Fruit fly (Drosophila melanogaster) whole organism, embryonic: ENCODE data around the gene CG10761.

Experiments used
- ATbp ChIP-seq: fragments of 200-800 bp; sonication (Bioruptor generic); optimal IDR thresholded peaks from 2 replicates; lab custom pipeline; 2017; ENCODE audit warnings: missing biosample characterization, mild to moderate bottlenecking, missing genetic modification characterization, missing genetic modification reagents
- Asciz ChIP-seq: fragments of 200-800 bp; sonication (Bioruptor generic); optimal IDR thresholded peaks from 2 replicates; lab custom pipeline; 2017; ENCODE audit warnings: missing biosample characterization, mild to moderate bottlenecking, missing genetic modification characterization, missing genetic modification reagents
- Awh ChIP-seq: fragments of 200-800 bp; sonication (Bioruptor generic); IDR thresholded peaks from 2 replicates; pipeline ENCODE4, ENCODE4 v1.3.6; 2022; ENCODE audit warnings: missing biosample characterization, missing genetic modification characterization
- Bteb2 ChIP-seq: fragments of 200-800 bp; sonication (Bioruptor generic); optimal IDR thresholded peaks from 2 replicates; lab custom pipeline; 2016; ENCODE audit warnings: missing biosample characterization, missing genetic modification characterization
- CG11093 ChIP-seq: fragments of 200-800 bp; sonication (Bioruptor generic); IDR thresholded peaks from 3 replicates; pipeline ENCODE4 v1.3.6; 2022; ENCODE audit warnings: missing biosample characterization, missing genetic modification characterization
- CG14860 ChIP-seq: fragments of 200-800 bp; sonication (Bioruptor generic); IDR thresholded peaks from 3 replicates; pipeline ENCODE4 v1.3.6; 2022; ENCODE audit warnings: missing biosample characterization, missing genetic modification characterization; ENCODE audit not compliant: partially characterized antibody
- CG17359 ChIP-seq: fragments of 200-800 bp; sonication (Bioruptor generic); optimal IDR thresholded peaks from 3 replicates; lab custom pipeline; 2018; ENCODE audit warnings: missing biosample characterization, mild to moderate bottlenecking, missing genetic modification characterization, moderate library complexity
- CG17361 ChIP-seq: fragments of 200-800 bp; sonication (Bioruptor generic); IDR thresholded peaks from 3 replicates; pipeline ENCODE4 v1.3.6; 2022; ENCODE audit warnings: missing biosample characterization, missing genetic modification characterization
- CG2678 ChIP-seq: fragments of 200-800 bp; sonication (Bioruptor generic); optimal IDR thresholded peaks from 3 replicates; lab custom pipeline; 2019; ENCODE audit warnings: missing biosample characterization, mild to moderate bottlenecking, missing genetic modification characterization, moderate library complexity
- CG31365 ChIP-seq: fragments of 200-800 bp; sonication (Bioruptor generic); optimal IDR thresholded peaks from 2 replicates; lab custom pipeline; 2018; ENCODE audit warnings: missing biosample characterization, mild to moderate bottlenecking, missing genetic modification characterization
- CG33557 ChIP-seq: fragments of 200-800 bp; sonication (Bioruptor generic); optimal IDR thresholded peaks from 2 replicates; lab custom pipeline; 2019; ENCODE audit warnings: missing biosample characterization, mild to moderate bottlenecking, missing genetic modification characterization, moderate library complexity
- CG5180 ChIP-seq: fragments of 200-800 bp; sonication (Bioruptor generic); optimal IDR thresholded peaks from 3 replicates; lab custom pipeline; 2017; ENCODE audit warnings: missing biosample characterization, missing genetic modification characterization, mild to moderate bottlenecking, moderate library complexity, missing genetic modification reagents
- CG6683 ChIP-seq: fragments of 200-800 bp; sonication (Bioruptor generic); optimal IDR thresholded peaks from 2 replicates; lab custom pipeline; 2017; ENCODE audit warnings: missing biosample characterization, mild to moderate bottlenecking, missing genetic modification characterization, missing genetic modification reagents
- CG7745 ChIP-seq: fragments of 200-800 bp; sonication (Bioruptor generic); optimal IDR thresholded peaks from 2 replicates; lab custom pipeline; 2018; ENCODE audit warnings: missing biosample characterization, mild to moderate bottlenecking, missing genetic modification characterization, moderate library complexity
- CG9609 ChIP-seq: fragments of 200-800 bp; sonication (Bioruptor generic); optimal IDR thresholded peaks from 3 replicates; lab custom pipeline; 2016; ENCODE audit warnings: missing biosample characterization, missing genetic modification characterization
- CG9817 ChIP-seq: fragments of 200-800 bp; sonication (Bioruptor generic); optimal IDR thresholded peaks from 2 replicates; lab custom pipeline; 2018; ENCODE audit warnings: missing biosample characterization, mild to moderate bottlenecking, missing genetic modification characterization, moderate library complexity
- Doc2 ChIP-seq: fragments of 200-800 bp; sonication (Bioruptor generic); IDR thresholded peaks from 2 replicates; pipeline ENCODE4 v1.3.6; 2022; ENCODE audit warnings: missing biosample characterization, missing genetic modification characterization
- Fer2 ChIP-seq: fragments of 200-800 bp; sonication (Bioruptor generic); optimal IDR thresholded peaks from 2 replicates; lab custom pipeline; 2018; ENCODE audit warnings: missing biosample characterization, mild to moderate bottlenecking, missing genetic modification characterization, moderate library complexity
- Gsc ChIP-seq: fragments of 200-800 bp; sonication (Bioruptor generic); IDR thresholded peaks from 2 replicates; pipeline ENCODE4 v1.3.6; 2022; ENCODE audit warnings: missing biosample characterization, missing genetic modification characterization
- Med ChIP-seq: fragments of 200-800 bp; sonication (Bioruptor generic); peaks from one replicate; lab custom pipeline; 2016; ENCODE audit warnings: missing biosample characterization, missing genetic modification characterization, mild to moderate bottlenecking, inconsistent platforms, moderate library complexity
- Nf-YC ChIP-seq: fragments of 200-800 bp; optimal IDR thresholded peaks from 3 replicates; lab custom pipeline; 2019; ENCODE audit warnings: missing biosample characterization, mild to moderate bottlenecking, missing genetic modification characterization, moderate library complexity
- Oaz ChIP-seq: fragments of 200-800 bp; sonication (Bioruptor generic); IDR thresholded peaks from 2 replicates; pipeline ENCODE4 v1.3.6; 2022; ENCODE audit warnings: missing biosample characterization, missing genetic modification characterization
- Sox100B ChIP-seq: fragments of 200-800 bp; sonication (Bioruptor generic); optimal IDR thresholded peaks from 3 replicates; lab custom pipeline; 2018; ENCODE audit warnings: missing biosample characterization, mild to moderate bottlenecking, missing genetic modification characterization
- Sox102F ChIP-seq: fragments of 200-800 bp; sonication (Bioruptor generic); optimal IDR thresholded peaks from 2 replicates; lab custom pipeline; 2018; ENCODE audit warnings: missing biosample characterization, mild to moderate bottlenecking, missing genetic modification characterization, moderate library complexity
- ato ChIP-seq: fragments of 200-800 bp; sonication (Bioruptor generic); IDR thresholded peaks from 2 replicates; pipeline ENCODE4 v1.3.6; 2022; ENCODE audit warnings: missing biosample characterization, missing genetic modification characterization; ENCODE audit not compliant: partially characterized antibody
- br ChIP-seq: fragments of >200 bp; optimal IDR thresholded peaks from 2 replicates; lab custom pipeline; 2017
- ci ChIP-seq: fragments of 200-800 bp; sonication (Bioruptor generic); IDR thresholded peaks from 3 replicates; pipeline ENCODE4 v1.3.6; 2022; ENCODE audit warnings: missing biosample characterization, missing genetic modification characterization
- danr ChIP-seq: fragments of 200-800 bp; sonication (Bioruptor generic); IDR thresholded peaks from 2 replicates; pipeline ENCODE4 v1.3.6; 2022; ENCODE audit warnings: missing biosample characterization, missing genetic modification characterization
- dmrt99B ChIP-seq: fragments of 200-800 bp; sonication (Bioruptor generic); optimal IDR thresholded peaks from 2 replicates; lab custom pipeline; 2018; ENCODE audit warnings: missing biosample characterization, mild to moderate bottlenecking, missing genetic modification characterization, moderate library complexity
- eve ChIP-seq, 2 experiments: fragments of >200 bp; optimal IDR thresholded peaks; 2 replicates each; lab custom pipeline; 2017; ENCODE audit warnings: missing biosample characterization in 2 of 2, missing genetic modification characterization in 2 of 2
- eyg ChIP-seq: fragments of 200-800 bp; sonication (Bioruptor generic); optimal IDR thresholded peaks from 3 replicates; lab custom pipeline; 2016; ENCODE audit warnings: missing biosample characterization, missing genetic modification characterization
- fd96Cb ChIP-seq: fragments of 200-800 bp; sonication (Bioruptor generic); optimal IDR thresholded peaks from 2 replicates; lab custom pipeline; 2018; ENCODE audit warnings: missing biosample characterization, mild to moderate bottlenecking, missing genetic modification characterization, moderate library complexity
- jing ChIP-seq: fragments of 200-800 bp; sonication (Bioruptor generic); optimal IDR thresholded peaks from 2 replicates; lab custom pipeline; 2018; ENCODE audit warnings: missing biosample characterization, mild to moderate bottlenecking, missing genetic modification characterization
- kah ChIP-seq: fragments of 200-800 bp; sonication (Bioruptor generic); optimal IDR thresholded peaks from 2 replicates; lab custom pipeline; 2018; ENCODE audit warnings: missing biosample characterization, mild to moderate bottlenecking, missing genetic modification characterization
- pnt ChIP-seq: fragments of 200-800 bp; sonication (Bioruptor generic); optimal IDR thresholded peaks from 3 replicates; lab custom pipeline; 2016; ENCODE audit warnings: missing biosample characterization, missing genetic modification characterization
- ranshi ChIP-seq: fragments of 200-800 bp; sonication (Bioruptor generic); IDR thresholded peaks from 2 replicates; pipeline ENCODE4 v1.3.6; 2022; ENCODE audit warnings: missing biosample characterization, missing genetic modification characterization
- run ChIP-seq: fragments of 200-800 bp; sonication (Bioruptor generic); optimal IDR thresholded peaks from 3 replicates; lab custom pipeline; 2018; ENCODE audit warnings: missing biosample characterization, mild to moderate bottlenecking, missing genetic modification characterization
- tup ChIP-seq: fragments of 200-800 bp; sonication (Bioruptor generic); optimal IDR thresholded peaks from 2 replicates; lab custom pipeline; 2016; ENCODE audit warnings: missing biosample characterization, mild to moderate bottlenecking, missing genetic modification characterization, moderate library complexity
- wek ChIP-seq: fragments of 200-800 bp; sonication (Bioruptor generic); optimal IDR thresholded peaks from 3 replicates; lab custom pipeline; 2018; ENCODE audit warnings: missing biosample characterization, mild to moderate bottlenecking, missing genetic modification characterization, moderate library complexity

The CG10761 gene

dm6 chrX:8129204-8129997, 33.2 kb downstream of the CG10761 start, which contains the start of gene CG2116 (continued):
- TF ChIP-seq Nf-YC (tag; lab: Kevin White, UChicago) (peak; percentile 20), pnt (GFP tag; lab: Kevin White, UChicago) (no peak), kah (GFP tag; lab: Kevin White, UChicago) (no peak), CG14860 (GFP tag; lab: Robert Waterston, UW) (peak; percentile 59; the same call in 1 of the 3 replicates), CG11093 (GFP tag; lab: Robert Waterston, UW) (no peak)

- no peak for TF ChIP-seq Fer2 (tag; lab: Kevin White, UChicago)
- TF ChIP-seq Bteb2 (GFP tag; lab: Kevin White, UChicago): no peak
- peak; percentile 16 for TF ChIP-seq CG2678 (tag; lab: Kevin White, UChicago)
- no peak for TF ChIP-seq br (lab: Kevin White, UChicago)
- no peak for TF ChIP-seq CG33557 (GFP tag; lab: Kevin White, UChicago)
- TF ChIP-seq dmrt99B (tag; lab: Kevin White, UChicago): peak; percentile 42
- TF ChIP-seq danr (GFP tag; lab: Robert Waterston, UW): no peak
- TF ChIP-seq CG17359 (tag; lab: Kevin White, UChicago): peak; percentile 5
- TF ChIP-seq Med: peak; percentile 15
- TF ChIP-seq fd96Cb (tag; lab: Kevin White, UChicago): no peak
- peak; percentile 38 for TF ChIP-seq wek (GFP tag; lab: Kevin White, UChicago)
- TF ChIP-seq ci (GFP tag; lab: Robert Waterston, UW): peak; percentile 42; the same call in 1 of the 3 replicates
- no peak for TF ChIP-seq ranshi (GFP tag; lab: Robert Waterston, UW)
- no peak for TF ChIP-seq CG9609
- no peak for TF ChIP-seq CG6683 (GFP tag; lab: Kevin White, UChicago)
- no peak for TF ChIP-seq CG31365 (tag; lab: Kevin White, UChicago)
- peak; percentile 62; the same call in 1 of the 2 replicates for TF ChIP-seq Awh (GFP tag; lab: Robert Waterston, UW)
- TF ChIP-seq CG9817: no peak
- TF ChIP-seq CG17361 (GFP tag; lab: Robert Waterston, UW): no peak
- no peak for TF ChIP-seq eve (GFP tag; optimal IDR thresholded peaks at IDR 0.05; lab: Kevin White, UChicago)
- no peak for TF ChIP-seq jing (GFP tag; lab: Kevin White, UChicago)
- TF ChIP-seq Oaz (GFP tag; lab: Robert Waterston, UW): no peak
- peak; percentile 59 for TF ChIP-seq Asciz (GFP tag; lab: Kevin White, UChicago)
- peak; percentile 52 for TF ChIP-seq CG5180 (GFP tag; lab: Kevin White, UChicago)
- TF ChIP-seq tup (GFP tag; lab: Kevin White, UChicago): no peak
- TF ChIP-seq CG7745 (tag; lab: Kevin White, UChicago): no peak
- no peak for TF ChIP-seq eyg (GFP tag; lab: Kevin White, UChicago)
- peak; percentile 39 for TF ChIP-seq ATbp (GFP tag; lab: Kevin White, UChicago)
- TF ChIP-seq ato (GFP tag; lab: Robert Waterston, UW): no peak
- no peak for TF ChIP-seq Gsc (GFP tag; lab: Robert Waterston, UW)
- TF ChIP-seq Doc2 (GFP tag; lab: Robert Waterston, UW): no peak
- TF ChIP-seq run (tag; lab: Kevin White, UChicago): no peak
- TF ChIP-seq Sox100B: peak; percentile 25
- TF ChIP-seq Sox102F: peak; percentile 20
- TF ChIP-seq, all 482 proteins: peak for 12
Measured at dm6 chrX:8128133-8128532, 34.5 kb downstream of the CG10761 start.
